Fruit fly (Drosophila melanogaster) whole organism, embryonic: Measurements from ENCODE around the gene CG3630.

Experiments used
- Atf6 ChIP-seq: fragments of 200-800 bp; sonication (Bioruptor generic); IDR thresholded peaks from 2 replicates; pipeline ENCODE4 v1.3.6; 2022; ENCODE audit warnings: missing biosample characterization, missing genetic modification characterization
- BEAF-32 ChIP-seq: fragments of 200-800 bp; sonication (Bioruptor generic); optimal IDR thresholded peaks from 3 replicates; lab custom pipeline; 2017; ENCODE audit warnings: missing biosample characterization, missing genetic modification characterization, mild to moderate bottlenecking, moderate library complexity, missing genetic modification reagents
- Bteb2 ChIP-seq: fragments of 200-800 bp; sonication (Bioruptor generic); optimal IDR thresholded peaks from 2 replicates; lab custom pipeline; 2016; ENCODE audit warnings: missing biosample characterization, missing genetic modification characterization
- CG10959 ChIP-seq: fragments of 200-800 bp; sonication (Bioruptor generic); IDR thresholded peaks from 2 replicates; pipeline ENCODE4 v1.3.6; 2022; ENCODE audit warnings: missing biosample characterization, missing genetic modification characterization
- CG11093 ChIP-seq: fragments of 200-800 bp; sonication (Bioruptor generic); IDR thresholded peaks from 3 replicates; pipeline ENCODE4 v1.3.6; 2022; ENCODE audit warnings: missing biosample characterization, missing genetic modification characterization
- CG13296 ChIP-seq: fragments of 200-800 bp; sonication (Bioruptor generic); optimal IDR thresholded peaks from 3 replicates; lab custom pipeline; 2018; ENCODE audit warnings: missing biosample characterization, mild to moderate bottlenecking, missing genetic modification characterization
- CG15479 ChIP-seq: fragments of 200-800 bp; sonication (Bioruptor generic); optimal IDR thresholded peaks from 3 replicates; lab custom pipeline; 2019; ENCODE audit warnings: missing biosample characterization, mild to moderate bottlenecking, missing genetic modification characterization, moderate library complexity
- CG1602 ChIP-seq: fragments of 200-800 bp; sonication (Bioruptor generic); optimal IDR thresholded peaks from 3 replicates; lab custom pipeline; 2016; ENCODE audit warnings: missing biosample characterization, missing genetic modification characterization
- CG17186 ChIP-seq: fragments of 200-800 bp; sonication (Bioruptor generic); optimal IDR thresholded peaks from 3 replicates; lab custom pipeline; 2017; ENCODE audit warnings: missing biosample characterization, missing genetic modification reagents, missing genetic modification characterization
- CG17361 ChIP-seq: fragments of 200-800 bp; sonication (Bioruptor generic); IDR thresholded peaks from 3 replicates; pipeline ENCODE4 v1.3.6; 2022; ENCODE audit warnings: missing biosample characterization, missing genetic modification characterization
- CG18011 ChIP-seq: fragments of 200-800 bp; sonication (Bioruptor generic); optimal IDR thresholded peaks from 2 replicates; lab custom pipeline; 2017; ENCODE audit warnings: missing biosample characterization, missing genetic modification characterization, mild to moderate bottlenecking, moderate library complexity, missing genotype
- CG18262 ChIP-seq: fragments of 200-800 bp; optimal IDR thresholded peaks from 3 replicates; lab custom pipeline; 2019; ENCODE audit warnings: missing biosample characterization, mild to moderate bottlenecking, missing genetic modification characterization, moderate library complexity
- CG18619 ChIP-seq: fragments of 200-800 bp; sonication (Bioruptor generic); optimal IDR thresholded peaks from 3 replicates; lab custom pipeline; 2017; ENCODE audit warnings: missing biosample characterization, mild to moderate bottlenecking, missing genetic modification characterization
- CG2202 ChIP-seq: fragments of 200-800 bp; sonication (Bioruptor generic); optimal IDR thresholded peaks from 2 replicates; lab custom pipeline; 2018; ENCODE audit warnings: missing biosample characterization, mild to moderate bottlenecking, missing genetic modification characterization
- CG3407 ChIP-seq: fragments of 200-800 bp; sonication (Bioruptor generic); optimal IDR thresholded peaks from 2 replicates; lab custom pipeline; 2018; ENCODE audit warnings: missing biosample characterization, mild to moderate bottlenecking, missing genetic modification characterization
- CG4707 ChIP-seq: fragments of 200-800 bp; sonication (Bioruptor generic); optimal IDR thresholded peaks from 2 replicates; lab custom pipeline; 2018; ENCODE audit warnings: missing biosample characterization, mild to moderate bottlenecking, missing genetic modification characterization, moderate library complexity
- CG5245 ChIP-seq: fragments of 200-800 bp; sonication (Bioruptor generic); optimal IDR thresholded peaks from 3 replicates; lab custom pipeline; 2016; ENCODE audit warnings: missing biosample characterization, missing genetic modification characterization
- CG6791 ChIP-seq: fragments of 200-800 bp; sonication (Bioruptor generic); IDR thresholded peaks from 3 replicates; pipeline ENCODE4 v1.3.6; 2022; ENCODE audit warnings: missing biosample characterization, missing genetic modification characterization; ENCODE audit not compliant: partially characterized antibody
- CG8359 ChIP-seq: fragments of 200-800 bp; sonication (Bioruptor generic); optimal IDR thresholded peaks from 2 replicates; lab custom pipeline; 2017; ENCODE audit warnings: missing biosample characterization, mild to moderate bottlenecking, missing genetic modification characterization, borderline replicate concordance
- CG8478 ChIP-seq: fragments of >200 bp; optimal IDR thresholded peaks from 2 replicates; lab custom pipeline; 2018
- D19B ChIP-seq: fragments of 200-800 bp; sonication (Bioruptor generic); optimal IDR thresholded peaks from 2 replicates; lab custom pipeline; 2017; ENCODE audit warnings: missing biosample characterization, mild to moderate bottlenecking, missing genetic modification characterization
- Dref ChIP-seq: fragments of 200-800 bp; sonication (Bioruptor generic); IDR thresholded peaks from 2 replicates; pipeline ENCODE4 v1.3.6; 2022; ENCODE audit warnings: missing biosample characterization, missing genetic modification characterization
- HHEX ChIP-seq: fragments of 200-800 bp; sonication (Bioruptor generic); optimal IDR thresholded peaks from 3 replicates; lab custom pipeline; 2017; ENCODE audit warnings: missing biosample characterization, mild to moderate bottlenecking, missing genetic modification characterization, missing genetic modification reagents
- NC2α ChIP-seq: fragments of 200-800 bp; sonication (Bioruptor generic); optimal IDR thresholded peaks from 2 replicates; lab custom pipeline; 2016; ENCODE audit warnings: missing biosample characterization, missing genetic modification characterization
- Nf-YA ChIP-seq: fragments of 200-800 bp; sonication (Bioruptor generic); IDR thresholded peaks from 2 replicates; pipeline ENCODE4 v1.3.6; 2022; ENCODE audit warnings: missing biosample characterization, missing genetic modification characterization
- Oaz ChIP-seq: fragments of 200-800 bp; sonication (Bioruptor generic); IDR thresholded peaks from 2 replicates; pipeline ENCODE4 v1.3.6; 2022; ENCODE audit warnings: missing biosample characterization, missing genetic modification characterization
- PHDP ChIP-seq: fragments of 200-800 bp; sonication (Bioruptor generic); optimal IDR thresholded peaks from 3 replicates; lab custom pipeline; 2018; ENCODE audit warnings: missing biosample characterization, mild to moderate bottlenecking, missing genetic modification characterization, moderate library complexity
- Tbp ChIP-seq: fragments of >200 bp; optimal IDR thresholded peaks from 2 replicates; lab custom pipeline; 2018; ENCODE audit warnings: missing biosample characterization, missing genetic modification characterization
- chif ChIP-seq, 2 experiments: fragments of 200-800 bp; sonication (Bioruptor generic); optimal IDR thresholded peaks; 3 replicates each; lab custom pipeline; 2016; ENCODE audit warnings: missing biosample characterization in 2 of 2, missing genetic modification characterization in 2 of 2
- ci ChIP-seq: fragments of 200-800 bp; sonication (Bioruptor generic); IDR thresholded peaks from 3 replicates; pipeline ENCODE4 v1.3.6; 2022; ENCODE audit warnings: missing biosample characterization, missing genetic modification characterization
- disco-r ChIP-seq: fragments of 200-800 bp; sonication (Bioruptor generic); optimal IDR thresholded peaks from 2 replicates; lab custom pipeline; 2016; ENCODE audit warnings: missing biosample characterization, missing genetic modification characterization
- esg ChIP-seq: fragments of 200-800 bp; sonication (Bioruptor generic); conservative IDR thresholded peaks from 2 replicates; pipeline ENCODE4 v1.3.6; 2022; ENCODE audit warnings: missing biosample characterization, missing genetic modification characterization
- eve ChIP-seq, 2 experiments: fragments of >200 bp; optimal IDR thresholded peaks; 2 replicates each; lab custom pipeline; 2017; ENCODE audit warnings: missing biosample characterization in 2 of 2, missing genetic modification characterization in 2 of 2
- exex ChIP-seq: fragments of 200-800 bp; sonication (Bioruptor generic); optimal IDR thresholded peaks from 4 replicates; lab custom pipeline; 2018; ENCODE audit warnings: missing biosample characterization, mild to moderate bottlenecking, missing genetic modification characterization, moderate library complexity
- ftz-f1 ChIP-seq: fragments of 200-800 bp; sonication (Bioruptor generic); optimal IDR thresholded peaks from 2 replicates; lab custom pipeline; 2016; ENCODE audit warnings: missing biosample characterization, missing genetic modification characterization
- gfzf ChIP-seq: fragments of 200-800 bp; sonication (Bioruptor generic); optimal IDR thresholded peaks from 2 replicates; lab custom pipeline; 2016; ENCODE audit warnings: missing biosample characterization, mild to moderate bottlenecking, missing genetic modification characterization, moderate library complexity
- gt ChIP-seq: fragments of 200-800 bp; sonication (Bioruptor generic); IDR thresholded peaks from 2 replicates; pipeline ENCODE4 v1.3.6; 2022; ENCODE audit warnings: missing biosample characterization, missing genetic modification characterization
- kay ChIP-seq: fragments of 200-800 bp; sonication (Bioruptor generic); optimal IDR thresholded peaks from 2 replicates; lab custom pipeline; 2016; ENCODE audit warnings: missing biosample characterization, missing genetic modification characterization
- ken ChIP-seq: fragments of 200-800 bp; sonication (Bioruptor generic); IDR thresholded peaks from 3 replicates; pipeline ENCODE4 v1.3.6; 2022; ENCODE audit warnings: missing biosample characterization, missing genetic modification characterization
- maf-S ChIP-seq: fragments of 200-800 bp; sonication (Bioruptor generic); optimal IDR thresholded peaks from 2 replicates; lab custom pipeline; 2016; ENCODE audit warnings: missing biosample characterization, missing genetic modification characterization
- mld ChIP-seq: fragments of 200-800 bp; sonication (Bioruptor generic); IDR thresholded peaks from 3 replicates; pipeline ENCODE4 v1.3.6; 2022; ENCODE audit warnings: missing biosample characterization, missing genetic modification characterization; ENCODE audit not compliant: partially characterized antibody
- nau ChIP-seq: fragments of 200-800 bp; sonication (Bioruptor generic); optimal IDR thresholded peaks from 3 replicates; lab custom pipeline; 2017; ENCODE audit warnings: missing biosample characterization, mild to moderate bottlenecking, missing genetic modification characterization, missing genetic modification reagents
- p53 ChIP-seq: fragments of 200-800 bp; sonication (Bioruptor generic); optimal IDR thresholded peaks from 2 replicates; lab custom pipeline; 2016; ENCODE audit warnings: missing biosample characterization, missing genetic modification characterization
- peb ChIP-seq: fragments of 200-800 bp; sonication (Bioruptor generic); IDR thresholded peaks from 2 replicates; pipeline ENCODE4 v1.3.6; 2022; ENCODE audit warnings: missing biosample characterization, missing genetic modification characterization
- psq ChIP-seq: fragments of 200-800 bp; sonication (Bioruptor generic); optimal IDR thresholded peaks from 2 replicates; lab custom pipeline; 2017; ENCODE audit warnings: missing biosample characterization, missing genetic modification characterization
- rib ChIP-seq: fragments of 200-800 bp; sonication (Bioruptor generic); IDR thresholded peaks from 2 replicates; pipeline ENCODE4 v1.3.6; 2022; ENCODE audit warnings: missing biosample characterization, missing genetic modification characterization
- sc ChIP-seq, 3 experiments: fragments of >200 bp in 2 of 3; fragments of 200-800 bp in 1 of 3; sonication (Bioruptor generic) in 1 of 3; optimal IDR thresholded peaks; 2 replicates in 2 of 3; 3 replicates in 1 of 3; lab custom pipeline; 2017; ENCODE audit warnings: mild to moderate bottlenecking in 1 of 3, missing biosample characterization in 1 of 3, missing genetic modification characterization in 1 of 3, missing genetic modification reagents in 1 of 3
- sim ChIP-seq: fragments of 200-800 bp; sonication (Bioruptor generic); IDR thresholded peaks from 2 replicates; pipeline ENCODE4 v1.3.6; 2022; ENCODE audit warnings: missing biosample characterization, missing genetic modification characterization
- vvl ChIP-seq: fragments of 200-800 bp; sonication (Bioruptor generic); IDR thresholded peaks from 2 replicates; pipeline ENCODE4 v1.3.6; 2022; ENCODE audit warnings: missing biosample characterization, missing genetic modification characterization
- z ChIP-seq: fragments of 200-800 bp; sonication (Bioruptor generic); IDR thresholded peaks from 3 replicates; pipeline ENCODE4 v1.3.6; 2022; ENCODE audit warnings: missing biosample characterization, missing genetic modification characterization
- zen2 ChIP-seq: fragments of 200-800 bp; sonication (Bioruptor generic); IDR thresholded peaks from 3 replicates; pipeline ENCODE4 v1.3.6; 2022; ENCODE audit warnings: missing biosample characterization, missing genetic modification characterization; ENCODE audit not compliant: partially characterized antibody
- zfh1 ChIP-seq: fragments of 200-800 bp; sonication (Bioruptor generic); IDR thresholded peaks from 3 replicates; pipeline ENCODE4 v1.3.6; 2022; ENCODE audit warnings: missing biosample characterization, missing genetic modification characterization

Gene CG3630

DNA sequence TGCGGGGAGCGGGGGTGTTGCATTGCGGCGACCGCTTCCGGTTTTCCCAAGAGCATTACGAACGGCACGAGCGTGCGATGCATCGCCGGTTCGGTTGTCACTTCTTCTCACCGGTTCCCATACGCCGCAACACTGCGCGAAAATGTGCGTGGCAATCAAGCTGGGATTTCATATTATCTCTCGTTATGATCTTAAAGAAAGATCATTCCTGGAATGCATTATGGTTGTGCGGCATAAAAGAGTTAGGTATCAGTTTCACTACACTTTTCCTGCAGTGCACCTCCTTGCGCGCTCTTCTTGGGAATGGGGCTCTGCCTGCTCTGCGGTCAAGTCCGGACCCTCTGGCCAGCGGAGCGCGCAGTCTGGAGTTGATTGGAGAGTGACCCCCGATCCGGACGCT is 4.1 kb downstream of the CG3630 start (continued):
- TF ChIP-seq CG8359 (GFP tag; lab: Kevin White, UChicago), result no peak
- TF ChIP-seq z (GFP tag; lab: Robert Waterston, UW), result no peak
- no peak for TF ChIP-seq sc (optimal IDR thresholded peaks at IDR 0.05; lab: Kevin White, UChicago)
- TF ChIP-seq sc (GFP tag; optimal IDR thresholded peaks at IDR 0.05; lab: Kevin White, UChicago), result peak; percentile 21
- TF ChIP-seq CG18619, result no peak
- no peak for TF ChIP-seq kay
- no peak for TF ChIP-seq PHDP (tag; lab: Kevin White, UChicago)
- no peak for TF ChIP-seq sim (GFP tag; lab: Robert Waterston, UW)
- no peak for TF ChIP-seq CG6791
- peak; percentile 56; the same call in 2 of the 3 replicates for TF ChIP-seq zfh1
- 0 out of 2 replicates have a peak, but pooled peaks have one; percentile 10 for TF ChIP-seq peb (GFP tag; lab: Robert Waterston, UW)
- no peak for TF ChIP-seq p53 (GFP tag; lab: Kevin White, UChicago)
- no peak for TF ChIP-seq exex (tag; lab: Kevin White, UChicago)
- TF ChIP-seq ken, result peak; percentile 80
- TF ChIP-seq CG4707 (GFP tag; lab: Kevin White, UChicago), result no peak
- TF ChIP-seq chif (GFP tag; optimal IDR thresholded peaks at IDR 0.05; lab: Kevin White, UChicago), result peak in 1 of 2 experiments; percentile 51
- no peak for TF ChIP-seq eve (GFP tag; optimal IDR thresholded peaks at IDR 0.05; lab: Kevin White, UChicago)
- no peak for TF ChIP-seq CG11093 (GFP tag; lab: Robert Waterston, UW)
- no peak for TF ChIP-seq nau
- TF ChIP-seq D19B (GFP tag; lab: Kevin White, UChicago), result no peak
- no peak for TF ChIP-seq Bteb2 (GFP tag; lab: Kevin White, UChicago)
- TF ChIP-seq gt (GFP tag; lab: Robert Waterston, UW), result no peak
- TF ChIP-seq Dref (GFP tag; lab: Robert Waterston, UW), result no peak
- no peak for TF ChIP-seq CG2202 (tag; lab: Kevin White, UChicago)
- no peak for TF ChIP-seq CG17361 (GFP tag; lab: Robert Waterston, UW)
- no peak for TF ChIP-seq CG13296 (GFP tag; lab: Kevin White, UChicago)
- TF ChIP-seq Tbp (GFP tag; lab: Kevin White, UChicago), result no peak
- no peak for TF ChIP-seq CG8478 (lab: Kevin White, UChicago)
- TF ChIP-seq psq (GFP tag; lab: Kevin White, UChicago), result no peak
- TF ChIP-seq Oaz (GFP tag; lab: Robert Waterston, UW), result no peak
- no peak for TF ChIP-seq NC2α (GFP tag; lab: Kevin White, UChicago)
- TF ChIP-seq gfzf (GFP tag; lab: Kevin White, UChicago), result no peak
- TF ChIP-seq maf-S, result no peak
- no peak for TF ChIP-seq HHEX (GFP tag; lab: Kevin White, UChicago)
- TF ChIP-seq mld (GFP tag; lab: Robert Waterston, UW), result no peak
- peak; percentile 47; the same call in 1 of the 2 replicates for TF ChIP-seq Nf-YA
- peak; percentile 36 for TF ChIP-seq CG18262 (tag; lab: Kevin White, UChicago)
- no peak for TF ChIP-seq CG18011 (GFP tag; lab: Kevin White, UChicago)
- no peak for TF ChIP-seq BEAF-32
- TF ChIP-seq CG17186 (GFP tag; lab: Kevin White, UChicago), result peak; percentile 28
- TF ChIP-seq Atf6 (GFP tag; lab: Robert Waterston, UW), result no peak
- TF ChIP-seq rib (GFP tag; lab: Robert Waterston, UW), result no peak
- TF ChIP-seq CG10959, result no peak
- TF ChIP-seq CG5245 (GFP tag; lab: Kevin White, UChicago), result peak; percentile 14
- peak; percentile 74 for TF ChIP-seq vvl (GFP tag; lab: Robert Waterston, UW)
- no peak for TF ChIP-seq zen2 (GFP tag; lab: Robert Waterston, UW)
- peak; percentile 19 for TF ChIP-seq CG1602 (GFP tag; lab: Kevin White, UChicago)
- no peak for TF ChIP-seq CG15479
- peak; percentile 51 for TF ChIP-seq esg (GFP tag; lab: Robert Waterston, UW)
- TF ChIP-seq ftz-f1 (GFP tag; lab: Kevin White, UChicago), result no peak
- no peak for TF ChIP-seq disco-r (GFP tag; lab: Kevin White, UChicago)
- peak; percentile 92 for TF ChIP-seq ci (GFP tag; lab: Robert Waterston, UW)
- peak; percentile 13 for TF ChIP-seq CG3407 (GFP tag; lab: Kevin White, UChicago)
